Worm (Caenorhabditis elegans) whole organism, L3 larva: ENCODE measurements around the gene fig-1.

Experiments
- R02D3.7 ChIP-seq: fragments of 150-350 bp; optimal IDR thresholded peaks from 2 replicates; lab custom pipeline; 2014; ENCODE audit warnings: missing biosample characterization, missing genetic modification characterization
- ZK546.5 ChIP-seq: sonication (generic microtip); optimal IDR thresholded peaks from 2 replicates; lab custom pipeline; 2017; ENCODE audit warnings: missing biosample characterization, missing genetic modification characterization
- aly-2 ChIP-seq: fragments of 150-350 bp; optimal IDR thresholded peaks from 2 replicates; lab custom pipeline; 2014; ENCODE audit warnings: missing biosample characterization, missing genetic modification characterization
- ama-1 ChIP-seq: fragments of 150-350 bp; optimal IDR thresholded peaks from 2 replicates; lab custom pipeline; 2018
- ceh-16 ChIP-seq: sonication (generic microtip); optimal IDR thresholded peaks from 2 replicates; lab custom pipeline; 2017; ENCODE audit warnings: missing biosample characterization, missing genetic modification characterization
- ceh-28 ChIP-seq: fragments of 150-350 bp; optimal IDR thresholded peaks from 2 replicates; lab custom pipeline; 2014; ENCODE audit warnings: missing biosample characterization, missing genetic modification reagents, missing genetic modification characterization
- ceh-82 ChIP-seq: fragments of 150-350 bp; optimal IDR thresholded peaks from 2 replicates; lab custom pipeline; 2014; ENCODE audit warnings: missing biosample characterization, missing genetic modification characterization
- ceh-9 ChIP-seq: sonication (generic microtip); optimal IDR thresholded peaks from 2 replicates; lab custom pipeline; 2018; ENCODE audit warnings: missing biosample characterization, missing genetic modification characterization
- daf-12 ChIP-seq: fragments of 150-350 bp; optimal IDR thresholded peaks from 2 replicates; lab custom pipeline; 2014; ENCODE audit warnings: missing biosample characterization, missing genetic modification reagents, missing genetic modification characterization
- egl-27 ChIP-seq: sonication (generic microtip); optimal IDR thresholded peaks from 4 replicates; lab custom pipeline; 2017; ENCODE audit warnings: missing biosample characterization, missing genetic modification reagents, missing genetic modification characterization
- egl-5 ChIP-seq: fragments of 150-350 bp; optimal IDR thresholded peaks from 2 replicates; lab custom pipeline; 2017; ENCODE audit warnings: missing biosample characterization, missing genetic modification reagents, missing genetic modification characterization, inconsistent platforms
- elt-1 ChIP-seq: fragments of 150-350 bp; optimal IDR thresholded peaks from 2 replicates; lab custom pipeline; 2014; ENCODE audit warnings: missing biosample characterization, missing genetic modification characterization
- elt-2 ChIP-seq: sonication (generic microtip); optimal IDR thresholded peaks from 2 replicates; lab custom pipeline; 2016; ENCODE audit warnings: missing genetic modification reagents, mild to moderate bottlenecking, missing genetic modification characterization, missing compliant biosample characterization
- elt-3 ChIP-seq, 3 experiments: fragments of 150-350 bp in 1 of 3; sonication (generic microtip) in 2 of 3; optimal IDR thresholded peaks; 2 replicates in 2 of 3; 4 replicates in 1 of 3; lab custom pipeline; 2014 to 2017; ENCODE audit warnings: missing biosample characterization in 3 of 3, missing genetic modification characterization in 3 of 3
- eor-1 ChIP-seq, 2 experiments: fragments of 150-350 bp; optimal IDR thresholded peaks; 2 replicates each; lab custom pipeline; 2014 to 2018; ENCODE audit warnings: missing biosample characterization in 2 of 2, missing genetic modification characterization in 2 of 2
- fkh-10 ChIP-seq: sonication (generic microtip); optimal IDR thresholded peaks from 2 replicates; lab custom pipeline; 2017; ENCODE audit warnings: missing biosample characterization, missing genetic modification reagents, missing genetic modification characterization
- fkh-2 ChIP-seq: fragments of 150-350 bp; optimal IDR thresholded peaks from 2 replicates; lab custom pipeline; 2014; ENCODE audit warnings: missing biosample characterization, missing genetic modification reagents, missing genetic modification characterization
- fos-1 ChIP-seq: fragments of 150-350 bp; optimal IDR thresholded peaks from 2 replicates; lab custom pipeline; 2014; ENCODE audit warnings: missing biosample characterization, missing genetic modification characterization
- hmg-11 ChIP-seq: sonication (generic microtip); optimal IDR thresholded peaks from 2 replicates; lab custom pipeline; 2016; ENCODE audit warnings: missing genetic modification characterization, missing compliant biosample characterization
- jun-1 ChIP-seq: fragments of 150-350 bp; optimal IDR thresholded peaks from 2 replicates; lab custom pipeline; 2014; ENCODE audit warnings: missing biosample characterization, missing genetic modification reagents, missing genetic modification characterization
- lin-15B ChIP-seq: fragments of 150-350 bp; optimal IDR thresholded peaks from 2 replicates; lab custom pipeline; 2014; ENCODE audit warnings: missing biosample characterization, missing genetic modification characterization
- lin-39 ChIP-seq: fragments of 150-350 bp; optimal IDR thresholded peaks from 2 replicates; lab custom pipeline; 2018; ENCODE audit warnings: missing biosample characterization, missing genetic modification reagents, missing genetic modification characterization
- lsy-12 ChIP-seq: sonication (generic microtip); optimal IDR thresholded peaks from 2 replicates; lab custom pipeline; 2016; ENCODE audit warnings: mild to moderate bottlenecking, missing genetic modification characterization, missing compliant biosample characterization
- mdl-1 ChIP-seq: fragments of 150-350 bp; optimal IDR thresholded peaks from 2 replicates; lab custom pipeline; 2014; ENCODE audit warnings: missing biosample characterization, missing genetic modification characterization
- mml-1 ChIP-seq: fragments of 150-350 bp; sonication (generic microtip); optimal IDR thresholded peaks from 3 replicates; lab custom pipeline; 2014; ENCODE audit warnings: missing biosample characterization, missing genetic modification characterization
- nfya-1 ChIP-seq: sonication (generic microtip); optimal IDR thresholded peaks from 2 replicates; lab custom pipeline; 2017; ENCODE audit warnings: missing genetic modification characterization, mild to moderate bottlenecking, missing compliant biosample characterization, antibody characterized with exemption, moderate library complexity; ENCODE audit not compliant: insufficient read depth
- nhr-11 ChIP-seq: fragments of 150-350 bp; optimal IDR thresholded peaks from 2 replicates; lab custom pipeline; 2014; ENCODE audit warnings: missing biosample characterization, missing genetic modification characterization
- nhr-12 ChIP-seq: fragments of 150-350 bp; optimal IDR thresholded peaks from 2 replicates; lab custom pipeline; 2014; ENCODE audit warnings: missing biosample characterization, missing genetic modification characterization
- nhr-23 ChIP-seq: fragments of 150-350 bp; optimal IDR thresholded peaks from 2 replicates; lab custom pipeline; 2014; ENCODE audit warnings: missing biosample characterization, missing genetic modification reagents, missing genetic modification characterization
- nhr-237 ChIP-seq: fragments of 150-350 bp; optimal IDR thresholded peaks from 2 replicates; lab custom pipeline; 2014; ENCODE audit warnings: missing biosample characterization, missing genetic modification characterization
- nhr-25 ChIP-seq: sonication (generic microtip); optimal IDR thresholded peaks from 2 replicates; lab custom pipeline; 2017; ENCODE audit warnings: missing biosample characterization, missing genetic modification characterization
- nhr-28 ChIP-seq: fragments of 150-350 bp; optimal IDR thresholded peaks from 2 replicates; lab custom pipeline; 2014; ENCODE audit warnings: missing biosample characterization, missing genetic modification characterization
- nhr-43 ChIP-seq: sonication (generic microtip); optimal IDR thresholded peaks from 2 replicates; lab custom pipeline; 2016; ENCODE audit warnings: mild to moderate bottlenecking, missing genetic modification characterization, missing compliant biosample characterization; ENCODE audit not compliant: poor library complexity, severe bottlenecking
- nhr-67 ChIP-seq: fragments of 150-350 bp; optimal IDR thresholded peaks from 2 replicates; lab custom pipeline; 2014; ENCODE audit warnings: missing biosample characterization, missing genetic modification characterization
- nhr-76 ChIP-seq: fragments of 150-350 bp; sonication (generic microtip); optimal IDR thresholded peaks from 5 replicates; lab custom pipeline; 2014; ENCODE audit warnings: missing biosample characterization, missing genetic modification characterization
- nhr-77 ChIP-seq: fragments of 150-350 bp; optimal IDR thresholded peaks from 2 replicates; lab custom pipeline; 2014; ENCODE audit warnings: missing biosample characterization, missing genetic modification characterization
- pha-4 ChIP-seq: fragments of 150-350 bp; optimal IDR thresholded peaks from 2 replicates; lab custom pipeline; 2014; ENCODE audit warnings: missing biosample characterization, missing genetic modification reagents, missing genetic modification characterization
- pqm-1 ChIP-seq: fragments of 150-350 bp; optimal IDR thresholded peaks from 2 replicates; lab custom pipeline; 2017; ENCODE audit warnings: missing biosample characterization, missing genetic modification characterization, inconsistent platforms
- sea-2 ChIP-seq: fragments of 150-350 bp; sonication (generic microtip); optimal IDR thresholded peaks from 4 replicates; lab custom pipeline; 2014; ENCODE audit warnings: missing biosample characterization, missing genetic modification reagents, missing genetic modification characterization
- skn-1 ChIP-seq: fragments of 150-350 bp; optimal IDR thresholded peaks from 2 replicates; lab custom pipeline; 2014; ENCODE audit warnings: missing biosample characterization, missing genetic modification characterization
- snpc-4 ChIP-seq: fragments of 150-350 bp; optimal IDR thresholded peaks from 2 replicates; lab custom pipeline; 2014; ENCODE audit warnings: missing biosample characterization, missing genetic modification characterization
- tbx-2 ChIP-seq: sonication (generic microtip); optimal IDR thresholded peaks from 2 replicates; lab custom pipeline; 2016; ENCODE audit warnings: mild to moderate bottlenecking, missing genetic modification characterization, missing compliant biosample characterization
- unc-39 ChIP-seq: sonication (generic microtip); optimal IDR thresholded peaks from 4 replicates; lab custom pipeline; 2017; ENCODE audit warnings: missing biosample characterization, missing genetic modification characterization
- unc-62 ChIP-seq: fragments of 150-350 bp; sonication (generic microtip); optimal IDR thresholded peaks from 4 replicates; lab custom pipeline; 2014; ENCODE audit warnings: missing biosample characterization, missing genetic modification reagents, missing genetic modification characterization
- zag-1 ChIP-seq: fragments of 150-350 bp; optimal IDR thresholded peaks from 2 replicates; lab custom pipeline; 2014; ENCODE audit warnings: missing biosample characterization, missing genetic modification characterization
- ztf-11 ChIP-seq: fragments of 150-350 bp; optimal IDR thresholded peaks from 2 replicates; lab custom pipeline; 2014; ENCODE audit warnings: missing biosample characterization, missing genetic modification characterization
- ztf-4 ChIP-seq: fragments of 150-350 bp; optimal IDR thresholded peaks from 2 replicates; lab custom pipeline; 2014; ENCODE audit warnings: missing biosample characterization, missing genetic modification characterization

fig-1 gene

DNA sequence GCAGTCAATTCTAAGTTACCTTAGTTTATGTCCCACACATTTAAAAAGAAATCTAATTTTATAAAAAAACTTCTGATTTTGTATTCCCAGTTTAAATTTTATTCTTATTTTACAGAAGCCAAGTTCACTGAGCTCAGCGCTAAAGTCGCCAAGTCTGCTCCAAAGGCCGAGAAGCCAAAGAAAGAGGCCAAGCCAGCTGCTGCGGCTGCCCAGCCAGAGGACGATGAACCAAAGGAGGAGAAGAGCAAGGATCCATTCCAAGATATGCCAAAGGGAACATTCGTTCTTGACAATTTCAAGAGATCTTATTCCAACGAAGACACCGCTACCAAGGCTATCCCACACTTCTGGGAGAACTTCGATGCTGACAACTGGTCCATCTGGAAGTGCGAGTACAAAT is 14.1 kb downstream of the fig-1 start:
- TF ChIP-seq lin-39 (tag; lab: Kevin White, UChicago) (no peak), nhr-25 (tag; lab: Kevin White, UChicago) (no peak), elt-2 (no peak), nhr-237 (tag; lab: Kevin White, UChicago) (no peak), snpc-4 (tag; lab: Kevin White, UChicago) (no peak), sea-2 (GFP tag; lab: Kevin White, UChicago) (no peak), unc-39 (tag; lab: Kevin White, UChicago) (no peak), nhr-12 (tag; lab: Kevin White, UChicago) (no peak), aly-2 (tag; lab: Kevin White, UChicago) (no peak), nhr-28 (no peak), skn-1 (no peak), ceh-82 (no peak), egl-5 (tag; lab: Kevin White, UChicago) (no peak), R02D3.7 (no peak)

DNA sequence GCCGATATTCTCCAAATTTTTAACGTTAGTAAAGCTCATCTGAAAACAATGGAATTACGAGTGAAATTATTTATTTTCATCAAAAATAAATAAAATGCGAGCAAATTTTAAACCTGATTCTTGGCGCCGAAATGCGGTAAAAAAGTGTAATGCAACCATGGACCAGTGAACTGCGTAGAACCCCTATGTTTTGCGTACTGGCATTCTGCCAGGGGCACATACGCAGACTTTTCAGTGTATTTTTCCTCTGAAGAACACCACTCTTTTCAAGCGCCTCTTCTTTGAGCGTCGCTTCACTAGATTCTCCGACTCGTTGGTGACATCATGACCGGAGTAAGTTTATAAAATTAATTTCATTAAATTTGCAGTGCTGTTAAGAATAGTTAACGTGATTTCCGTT is 15.5 kb downstream of the fig-1 start, which contains the start of the genes ctf-4 and eef-1G:
Gene ctf-4, minus strand, starts transcription at position 39 of the 400 bp plus-strand sequence.
Gene eef-1G, plus strand, starts transcription at position 219 of the 400 bp plus-strand sequence.
- TF ChIP-seq ceh-9 = no peak
- TF ChIP-seq fkh-10 (GFP tag; lab: Kevin White, UChicago) = peak; percentile 62
- TF ChIP-seq pha-4 (tag; lab: Kevin White, UChicago) = peak; percentile 99
- TF ChIP-seq nhr-25 (tag; lab: Kevin White, UChicago) = peak; percentile 99
- TF ChIP-seq pqm-1 = peak; percentile 94
- peak; percentile 96 for TF ChIP-seq lin-39 (tag; lab: Kevin White, UChicago)
- TF ChIP-seq ceh-28 = peak; percentile 82
- TF ChIP-seq aly-2 (tag; lab: Kevin White, UChicago) = no peak
- peak; percentile 91 for TF ChIP-seq nhr-11
- no peak for TF ChIP-seq ztf-11 (tag; lab: Kevin White, UChicago)
- peak; percentile 72 for TF ChIP-seq fos-1
- peak; percentile 71 for TF ChIP-seq ztf-4 (tag; lab: Kevin White, UChicago)
- peak; percentile 82 for TF ChIP-seq R02D3.7
- no peak for TF ChIP-seq fkh-2 (tag; lab: Kevin White, UChicago)
- no peak for TF ChIP-seq unc-39 (tag; lab: Kevin White, UChicago)
- peak; percentile 68 for TF ChIP-seq nhr-77 (tag; lab: Kevin White, UChicago)
- peak; percentile 39 for TF ChIP-seq nhr-67 (tag; lab: Kevin White, UChicago)
- TF ChIP-seq nhr-12 (tag; lab: Kevin White, UChicago) = no peak
- peak; percentile 26 for TF ChIP-seq nhr-76 (tag; lab: Kevin White, UChicago)
- TF ChIP-seq sea-2 (GFP tag; lab: Kevin White, UChicago) = no peak
- no peak for TF ChIP-seq nhr-237 (tag; lab: Kevin White, UChicago)
- peak; percentile 70 for TF ChIP-seq elt-1
- no peak for TF ChIP-seq mml-1
- TF ChIP-seq elt-3 (tag; optimal IDR thresholded peaks at IDR 0.05; lab: Kevin White, UChicago) = peak in 1 of 3 experiments; percentile 52
- peak; percentile 88 for TF ChIP-seq tbx-2 (tag; lab: Kevin White, UChicago)
- TF ChIP-seq eor-1 (tag; optimal IDR thresholded peaks at IDR 0.05; lab: Kevin White, UChicago) = no peak
- TF ChIP-seq lin-15B (tag; lab: Kevin White, UChicago) = peak; percentile 98
- TF ChIP-seq egl-5 (tag; lab: Kevin White, UChicago) = peak; percentile 97
- no peak for TF ChIP-seq zag-1
- peak; percentile 80 for TF ChIP-seq ceh-82
- TF ChIP-seq snpc-4 (tag; lab: Kevin White, UChicago) = peak; percentile 93
- TF ChIP-seq jun-1 (tag; lab: Kevin White, UChicago) = peak; percentile 90
- TF ChIP-seq lsy-12 (tag; lab: Kevin White, UChicago) = peak; percentile 93
- no peak for TF ChIP-seq ceh-16
- TF ChIP-seq ZK546.5 (tag; lab: Kevin White, UChicago) = no peak
- TF ChIP-seq nhr-43 (tag; lab: Kevin White, UChicago) = peak; percentile 93
- TF ChIP-seq ama-1 (lab: Kevin White, UChicago) = peak; percentile 61
- TF ChIP-seq hmg-11 (tag; lab: Kevin White, UChicago) = no peak
- TF ChIP-seq nhr-28 = no peak
- peak; percentile 3 for TF ChIP-seq mdl-1 (tag; lab: Kevin White, UChicago)
- TF ChIP-seq daf-12 (tag; lab: Kevin White, UChicago) = no peak
- TF ChIP-seq nfya-1 = peak; percentile 97
- peak; percentile 92 for TF ChIP-seq egl-27 (tag; lab: Kevin White, UChicago)
- peak; percentile 88 for TF ChIP-seq skn-1
- peak; percentile 91 for TF ChIP-seq elt-2
- TF ChIP-seq unc-62 (GFP tag; lab: Kevin White, UChicago) = peak; percentile 77
- TF ChIP-seq nhr-23 (tag; lab: Kevin White, UChicago) = peak; percentile 99
